Fruit fly (Drosophila melanogaster) whole organism, embryonic: ENCODE data around the gene slif.
A peak's percentile ranks its signal among the peaks of the same experiment; 100 is the strongest.

Source experiments
- Ada2b ChIP-seq: fragments of 200-800 bp; sonication (Bioruptor generic); IDR thresholded peaks from 2 replicates; pipeline ENCODE4 v1.3.6; 2022; ENCODE audit warnings: missing biosample characterization, missing genetic modification characterization
- Adf1 ChIP-seq: fragments of 200-800 bp; sonication (Bioruptor generic); IDR thresholded peaks from 2 replicates; pipeline ENCODE4 v1.3.6; 2022; ENCODE audit warnings: missing biosample characterization, missing genetic modification characterization
- Antp ChIP-seq: fragments of 200-800 bp; sonication (Bioruptor generic); optimal IDR thresholded peaks from 3 replicates; lab custom pipeline; 2016; ENCODE audit warnings: missing biosample characterization, missing genetic modification characterization
- Blimp-1 ChIP-seq: fragments of 200-800 bp; sonication (Bioruptor generic); optimal IDR thresholded peaks from 3 replicates; lab custom pipeline; 2018; ENCODE audit warnings: missing biosample characterization, missing genetic modification characterization, mild to moderate bottlenecking, moderate library complexity, missing genetic modification reagents
- BtbVII ChIP-seq: fragments of 200-800 bp; sonication (Bioruptor generic); optimal IDR thresholded peaks from 3 replicates; lab custom pipeline; 2017; ENCODE audit warnings: missing biosample characterization, mild to moderate bottlenecking, missing genetic modification characterization
- CG10209 ChIP-seq: fragments of 200-800 bp; sonication (Bioruptor generic); optimal IDR thresholded peaks from 3 replicates; lab custom pipeline; 2017; ENCODE audit warnings: missing biosample characterization, mild to moderate bottlenecking, missing genetic modification characterization, missing genetic modification reagents
- CG12299 ChIP-seq: fragments of 200-800 bp; sonication (Bioruptor generic); optimal IDR thresholded peaks from 2 replicates; lab custom pipeline; 2018; ENCODE audit warnings: missing biosample characterization, mild to moderate bottlenecking, missing genetic modification characterization
- CG12659 ChIP-seq: fragments of 200-800 bp; sonication (Bioruptor generic); optimal IDR thresholded peaks from 3 replicates; lab custom pipeline; 2017; ENCODE audit warnings: mild to moderate bottlenecking, missing biosample characterization, missing genetic modification reagents, missing genetic modification characterization
- CG16813 ChIP-seq: fragments of 200-800 bp; sonication (Bioruptor generic); IDR thresholded peaks from 3 replicates; pipeline ENCODE4 v1.3.6; 2022; ENCODE audit warnings: missing biosample characterization, missing genetic modification characterization; ENCODE audit not compliant: partially characterized antibody
- CG18619 ChIP-seq: fragments of 200-800 bp; sonication (Bioruptor generic); optimal IDR thresholded peaks from 3 replicates; lab custom pipeline; 2017; ENCODE audit warnings: missing biosample characterization, mild to moderate bottlenecking, missing genetic modification characterization
- CG32532 ChIP-seq: fragments of 200-800 bp; sonication (Bioruptor generic); IDR thresholded peaks from 2 replicates; pipeline ENCODE4 v1.3.6; 2022; ENCODE audit warnings: missing biosample characterization, missing genetic modification characterization
- CG3407 ChIP-seq: fragments of 200-800 bp; sonication (Bioruptor generic); optimal IDR thresholded peaks from 2 replicates; lab custom pipeline; 2018; ENCODE audit warnings: missing biosample characterization, mild to moderate bottlenecking, missing genetic modification characterization
- CG34422 ChIP-seq: fragments of 200-800 bp; sonication (Bioruptor generic); IDR thresholded peaks from 3 replicates; pipeline ENCODE4 v1.3.6; 2022; ENCODE audit warnings: missing biosample characterization, missing genetic modification characterization
- CG3995 ChIP-seq: fragments of 200-800 bp; sonication (Bioruptor generic); optimal IDR thresholded peaks from 3 replicates; lab custom pipeline; 2016; ENCODE audit warnings: missing biosample characterization, missing genetic modification characterization
- Dfd ChIP-seq, 2 experiments: fragments of >200 bp; optimal IDR thresholded peaks; 2 replicates each; lab custom pipeline; 2017; ENCODE audit warnings: missing biosample characterization in 2 of 2, missing genetic modification characterization in 2 of 2
- Ets97D ChIP-seq: fragments of 200-800 bp; sonication (Bioruptor generic); optimal IDR thresholded peaks from 3 replicates; lab custom pipeline; 2016; ENCODE audit warnings: missing biosample characterization, missing genetic modification characterization
- Fer1 ChIP-seq: fragments of 200-800 bp; sonication (Bioruptor generic); optimal IDR thresholded peaks from 2 replicates; lab custom pipeline; 2017; ENCODE audit warnings: missing biosample characterization, mild to moderate bottlenecking, missing genetic modification characterization
- Fer2 ChIP-seq: fragments of 200-800 bp; sonication (Bioruptor generic); optimal IDR thresholded peaks from 2 replicates; lab custom pipeline; 2018; ENCODE audit warnings: missing biosample characterization, mild to moderate bottlenecking, missing genetic modification characterization, moderate library complexity
- HHEX ChIP-seq: fragments of 200-800 bp; sonication (Bioruptor generic); optimal IDR thresholded peaks from 3 replicates; lab custom pipeline; 2017; ENCODE audit warnings: missing biosample characterization, mild to moderate bottlenecking, missing genetic modification characterization, missing genetic modification reagents
- HmgZ ChIP-seq: fragments of 200-800 bp; sonication (Bioruptor generic); optimal IDR thresholded peaks from 2 replicates; lab custom pipeline; 2018; ENCODE audit warnings: missing biosample characterization, mild to moderate bottlenecking, missing genetic modification characterization
- Hmr ChIP-seq: fragments of 200-800 bp; sonication (Bioruptor generic); optimal IDR thresholded peaks from 3 replicates; lab custom pipeline; 2017; ENCODE audit warnings: mild to moderate bottlenecking, missing biosample characterization, missing genetic modification reagents, missing genetic modification characterization
- Hr39 ChIP-seq: fragments of >200 bp; optimal IDR thresholded peaks from 2 replicates; lab custom pipeline; 2017
- Hsf ChIP-seq: fragments of 200-800 bp; sonication (Bioruptor generic); optimal IDR thresholded peaks from 3 replicates; lab custom pipeline; 2016; ENCODE audit warnings: missing biosample characterization, missing genetic modification characterization
- Oaz ChIP-seq: fragments of 200-800 bp; sonication (Bioruptor generic); IDR thresholded peaks from 2 replicates; pipeline ENCODE4 v1.3.6; 2022; ENCODE audit warnings: missing biosample characterization, missing genetic modification characterization
- Oli ChIP-seq: fragments of 200-800 bp; sonication (Bioruptor generic); optimal IDR thresholded peaks from 2 replicates; lab custom pipeline; 2018; ENCODE audit warnings: missing biosample characterization, mild to moderate bottlenecking, missing genetic modification characterization, moderate library complexity
- Pdp1 ChIP-seq, 2 experiments: fragments of 200-800 bp; sonication (Bioruptor generic); optimal IDR thresholded peaks; 3 replicates each; lab custom pipeline; 2016; ENCODE audit warnings: missing biosample characterization in 2 of 2, missing genetic modification characterization in 2 of 2, mild to moderate bottlenecking in 1 of 2, moderate library complexity in 1 of 2
- Sin3A ChIP-seq: fragments of >200 bp; optimal IDR thresholded peaks from 2 replicates; lab custom pipeline; 2018
- Sry-δ ChIP-seq: fragments of 200-800 bp; sonication (Bioruptor generic); optimal IDR thresholded peaks from 2 replicates; lab custom pipeline; 2016; ENCODE audit warnings: missing biosample characterization, missing genetic modification characterization
- amos ChIP-seq: fragments of 200-800 bp; sonication (Bioruptor generic); IDR thresholded peaks from 2 replicates; pipeline ENCODE4 v1.3.6; 2022; ENCODE audit warnings: missing biosample characterization, missing genetic modification characterization; ENCODE audit not compliant: partially characterized antibody
- ato ChIP-seq: fragments of 200-800 bp; sonication (Bioruptor generic); IDR thresholded peaks from 2 replicates; pipeline ENCODE4 v1.3.6; 2022; ENCODE audit warnings: missing biosample characterization, missing genetic modification characterization; ENCODE audit not compliant: partially characterized antibody
- bigmax ChIP-seq: fragments of 200-800 bp; sonication (Bioruptor generic); optimal IDR thresholded peaks from 2 replicates; lab custom pipeline; 2018; ENCODE audit warnings: missing biosample characterization, mild to moderate bottlenecking, missing genetic modification characterization
- caup ChIP-seq: fragments of 200-800 bp; sonication (Bioruptor generic); optimal IDR thresholded peaks from 3 replicates; lab custom pipeline; 2017; ENCODE audit warnings: missing biosample characterization, mild to moderate bottlenecking, missing genetic modification characterization, moderate library complexity; ENCODE audit not compliant: severe bottlenecking
- cg ChIP-seq: fragments of 200-800 bp; sonication (Bioruptor generic); optimal IDR thresholded peaks from 3 replicates; lab custom pipeline; 2019; ENCODE audit warnings: missing biosample characterization, mild to moderate bottlenecking, missing genetic modification characterization, moderate library complexity
- crc ChIP-seq: fragments of 200-800 bp; sonication (Bioruptor generic); optimal IDR thresholded peaks from 2 replicates; lab custom pipeline; 2016; ENCODE audit warnings: missing biosample characterization, missing genetic modification characterization
- crol ChIP-seq: fragments of 200-800 bp; sonication (Bioruptor generic); IDR thresholded peaks from 2 replicates; pipeline ENCODE4 v1.3.6; 2022; ENCODE audit warnings: missing biosample characterization, missing genetic modification characterization
- dmrt11E ChIP-seq: fragments of 200-800 bp; sonication (Bioruptor generic); optimal IDR thresholded peaks from 3 replicates; lab custom pipeline; 2018; ENCODE audit warnings: missing biosample characterization, mild to moderate bottlenecking, missing genetic modification characterization, moderate library complexity
- gem ChIP-seq: fragments of 200-800 bp; sonication (Bioruptor generic); optimal IDR thresholded peaks from 2 replicates; lab custom pipeline; 2019; ENCODE audit warnings: missing biosample characterization, mild to moderate bottlenecking, missing genetic modification characterization, moderate library complexity
- gfzf ChIP-seq: fragments of 200-800 bp; sonication (Bioruptor generic); optimal IDR thresholded peaks from 2 replicates; lab custom pipeline; 2016; ENCODE audit warnings: missing biosample characterization, mild to moderate bottlenecking, missing genetic modification characterization, moderate library complexity
- gro ChIP-seq: fragments of 200-800 bp; sonication (Bioruptor generic); optimal IDR thresholded peaks from 2 replicates; lab custom pipeline; 2016; ENCODE audit warnings: missing biosample characterization, missing genetic modification characterization
- hb ChIP-seq: fragments of 200-800 bp; sonication (Bioruptor generic); IDR thresholded peaks from 3 replicates; pipeline ENCODE4 v1.3.6; 2022; ENCODE audit warnings: missing biosample characterization, missing genetic modification characterization; ENCODE audit not compliant: partially characterized antibody
- lab ChIP-seq: fragments of 200-800 bp; sonication (Bioruptor generic); optimal IDR thresholded peaks from 3 replicates; lab custom pipeline; 2017; ENCODE audit warnings: missing biosample characterization, missing genetic modification characterization, mild to moderate bottlenecking, moderate library complexity, missing genetic modification reagents
- nerfin-2 ChIP-seq: fragments of 200-800 bp; sonication (Bioruptor generic); IDR thresholded peaks from 2 replicates; pipeline ENCODE4 v1.3.6; 2022; ENCODE audit warnings: missing biosample characterization, missing genetic modification characterization; ENCODE audit not compliant: partially characterized antibody
- odd ChIP-seq: fragments of 200-800 bp; sonication (Bioruptor generic); optimal IDR thresholded peaks from 2 replicates; lab custom pipeline; 2017; ENCODE audit warnings: missing biosample characterization, mild to moderate bottlenecking, missing genetic modification characterization
- rib ChIP-seq: fragments of 200-800 bp; sonication (Bioruptor generic); IDR thresholded peaks from 2 replicates; pipeline ENCODE4 v1.3.6; 2022; ENCODE audit warnings: missing biosample characterization, missing genetic modification characterization
- sd ChIP-seq: fragments of 200-800 bp; sonication (Bioruptor generic); optimal IDR thresholded peaks from 3 replicates; lab custom pipeline; 2018; ENCODE audit warnings: missing biosample characterization, mild to moderate bottlenecking, missing genetic modification characterization, moderate library complexity
- sens-2 ChIP-seq: fragments of 200-800 bp; sonication (Bioruptor generic); IDR thresholded peaks from 2 replicates; pipeline ENCODE4 v1.3.6; 2022; ENCODE audit warnings: missing biosample characterization, missing genetic modification characterization
- sr ChIP-seq: fragments of 200-800 bp; sonication (Bioruptor generic); IDR thresholded peaks from 3 replicates; pipeline ENCODE4 v1.3.6; 2022; ENCODE audit warnings: missing biosample characterization, missing genetic modification characterization
- wdn ChIP-seq: fragments of 200-800 bp; sonication (Bioruptor generic); IDR thresholded peaks from 2 replicates; pipeline ENCODE4 v1.3.6; 2022; ENCODE audit warnings: missing biosample characterization, missing genetic modification characterization

The slif gene

DNA sequence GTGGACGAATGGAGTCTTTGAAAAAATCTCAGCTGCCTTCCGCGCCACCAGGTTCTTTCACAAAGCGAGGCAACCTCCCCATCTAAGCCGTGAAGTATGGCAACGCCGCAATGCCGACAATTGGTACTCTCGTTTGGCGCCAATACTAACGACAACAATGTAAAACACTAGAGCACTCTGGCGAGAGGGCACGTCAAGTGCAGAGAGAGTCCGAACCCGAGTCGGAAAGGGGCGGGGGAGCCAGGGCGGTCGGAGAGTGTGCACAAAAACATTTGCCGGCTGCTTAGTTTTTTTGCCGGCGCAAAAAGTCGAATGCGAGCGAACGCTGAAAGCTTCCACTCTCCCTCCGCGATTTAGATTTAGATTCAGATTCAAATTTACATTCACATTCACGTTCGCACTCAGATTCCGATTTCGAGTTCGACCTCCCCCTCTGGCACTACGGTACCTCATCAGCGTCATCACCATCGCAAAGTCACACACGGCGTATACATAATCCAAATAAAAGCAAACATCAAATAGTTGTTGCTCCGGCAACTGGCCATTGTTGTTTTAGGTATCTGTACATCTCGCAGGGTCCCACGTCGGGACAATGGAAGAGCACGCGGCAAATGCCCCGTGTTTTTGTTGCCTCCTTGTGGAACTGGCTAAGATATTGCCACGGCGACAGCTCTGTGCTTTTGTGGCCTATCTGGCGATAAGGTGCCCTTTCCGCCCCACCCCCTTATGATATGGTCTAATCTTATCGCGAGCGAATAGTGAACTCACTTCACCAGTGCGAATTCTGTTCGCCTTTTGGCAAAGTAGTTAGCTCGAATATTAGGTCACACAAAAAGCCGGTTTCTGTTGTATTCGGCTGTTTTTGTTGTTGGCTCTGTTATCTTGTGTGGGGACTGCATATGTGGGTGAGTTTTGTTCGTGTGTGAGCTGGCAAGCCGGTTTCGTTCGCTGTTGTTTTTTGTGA, 42.9 kb upstream of the slif start (continued):
- TF ChIP-seq HmgZ (peak; percentile 49), CG34422 (GFP tag; lab: Robert Waterston, UW) (peak; percentile 32; the same call in 1 of the 3 replicates), Hsf (no peak), crol (GFP tag; lab: Robert Waterston, UW) (peak; percentile 72), Ets97D (GFP tag; lab: Kevin White, UChicago) (no peak), Fer2 (tag; lab: Kevin White, UChicago) (no peak), lab (peak; percentile 47), gem (tag; lab: Kevin White, UChicago) (no peak), Hr39 (lab: Kevin White, UChicago) (no peak), gfzf (GFP tag; lab: Kevin White, UChicago) (no peak), nerfin-2 (GFP tag; lab: Robert Waterston, UW) (no peak), Adf1 (GFP tag; lab: Robert Waterston, UW) (peak; percentile 76), Blimp-1 (GFP tag; lab: Kevin White, UChicago) (no peak), Oaz (GFP tag; lab: Robert Waterston, UW) (no peak), CG12659 (GFP tag; lab: Kevin White, UChicago) (peak; percentile 11), odd (GFP tag; lab: Kevin White, UChicago) (no peak), caup (GFP tag; lab: Kevin White, UChicago) (no peak), CG16813 (GFP tag; lab: Robert Waterston, UW) (no peak), ato (0 out of 2 replicates have a peak, but pooled peaks have one; percentile 24), CG3995 (GFP tag; lab: Kevin White, UChicago) (no peak), Hmr (GFP tag; lab: Kevin White, UChicago) (no peak), Oli (tag; lab: Kevin White, UChicago) (no peak), Sry-δ (GFP tag; lab: Kevin White, UChicago) (no peak), gro (GFP tag; lab: Kevin White, UChicago) (no peak), Dfd (GFP tag; optimal IDR thresholded peaks at IDR 0.05; lab: Kevin White, UChicago) (no peak), crc (GFP tag; lab: Kevin White, UChicago) (no peak), Antp (GFP tag; lab: Kevin White, UChicago) (no peak), bigmax (GFP tag; lab: Kevin White, UChicago) (no peak), CG18619 (GFP tag; lab: Kevin White, UChicago) (no peak), Sin3A (no peak), CG3407 (GFP tag; lab: Kevin White, UChicago) (peak; percentile 95), HHEX (no peak), Ada2b (GFP tag; lab: Robert Waterston, UW) (0 out of 2 replicates have a peak, but pooled peaks have one; percentile 17), hb (GFP tag; lab: Robert Waterston, UW) (0 out of 3 replicates have a peak, but pooled peaks have one; percentile 34), Fer1 (peak; percentile 27), dmrt11E (tag; lab: Kevin White, UChicago) (no peak), Pdp1 (GFP tag; optimal IDR thresholded peaks at IDR 0.05; lab: Kevin White, UChicago) (peak in 1 of 2 experiments; percentile 24), sr (GFP tag; lab: Robert Waterston, UW) (peak; percentile 10; the same call in 1 of the 3 replicates), rib (peak; percentile 93), CG10209 (GFP tag; lab: Kevin White, UChicago) (no peak), CG32532 (GFP tag; lab: Robert Waterston, UW) (no peak; the same call in 1 of the 2 replicates), amos (GFP tag; lab: Robert Waterston, UW) (no peak), BtbVII (GFP tag; lab: Kevin White, UChicago) (peak; percentile 49), sd (tag; lab: Kevin White, UChicago) (peak; percentile 6), wdn (GFP tag; lab: Robert Waterston, UW) (no peak), CG12299 (tag; lab: Kevin White, UChicago) (no peak), sens-2 (GFP tag; lab: Robert Waterston, UW) (no peak), cg (GFP tag; lab: Kevin White, UChicago) (peak; percentile 42)
